Fruit fly (Drosophila melanogaster): Measurements from ENCODE around the gene Ssdp.
A peak's percentile ranks its signal among the peaks of the same experiment; 100 is the strongest.

The Ssdp gene

DNA sequence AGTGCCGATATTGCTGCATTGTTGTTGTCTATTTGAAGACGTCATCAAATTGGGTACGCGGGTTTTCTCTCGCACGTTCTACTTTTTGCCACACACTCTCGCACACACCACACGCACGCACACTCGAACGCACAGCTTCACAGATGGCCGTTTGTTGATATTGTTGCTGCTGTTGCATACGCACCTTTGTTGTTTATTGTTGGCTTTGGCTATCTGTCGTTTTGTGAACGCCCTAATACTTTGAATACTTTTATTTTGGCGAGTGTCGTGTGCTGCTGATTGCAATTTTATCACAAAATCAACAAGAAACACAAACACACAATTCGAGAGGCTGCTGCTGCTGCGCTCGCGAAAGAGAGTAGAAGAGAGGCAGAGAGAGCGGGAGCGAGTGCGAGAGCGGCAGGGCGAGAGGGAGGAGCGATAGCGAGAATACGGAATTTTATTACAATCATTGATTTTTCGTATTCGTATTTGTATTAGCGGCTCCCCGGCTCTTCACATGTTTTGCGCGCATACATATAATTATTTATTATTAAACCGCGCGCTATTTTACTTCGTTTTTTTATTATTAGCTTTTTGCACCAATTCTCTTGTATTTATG lies 777 bp downstream of the Ssdp start (continued):
- TF ChIP-seq CG11456 (GFP tag; IDR thresholded peaks at IDR 0.05) (no peak), eyg (GFP tag; optimal IDR thresholded peaks at IDR 0.05) (peak; percentile 27), ash1 (GFP tag; optimal IDR thresholded peaks at IDR 0.05) (no peak), cato (GFP tag; optimal IDR thresholded peaks at IDR 0.05; ENCODE audit: borderline replicate concordance) (no peak), gro (GFP tag; optimal IDR thresholded peaks at IDR 0.05) (no peak), tio (GFP tag; optimal IDR thresholded peaks at IDR 0.05) (no peak), Trl (optimal IDR thresholded peaks at IDR 0.05) (peak; percentile 99 to 100), Trl (GFP tag; optimal IDR thresholded peaks at IDR 0.05) (peak; percentile 85), Optix (GFP tag; IDR thresholded peaks at IDR 0.05) (no peak), CG12299 (tag; optimal IDR thresholded peaks at IDR 0.05) (peak; percentile 64), CG11504 (tag; optimal IDR thresholded peaks at IDR 0.05) (peak; percentile 26), B-H2 (GFP tag; optimal IDR thresholded peaks at IDR 0.05) (peak; percentile 23), C15 (GFP tag; IDR thresholded peaks at IDR 0.05) (no peak), CG11723 (GFP tag; optimal IDR thresholded peaks at IDR 0.05) (peak; percentile 62), CG31441 (GFP tag; IDR thresholded peaks at IDR 0.05) (no peak), bowl (GFP tag; IDR thresholded peaks at IDR 0.05) (no peak), CG10565 (GFP tag; optimal IDR thresholded peaks at IDR 0.05) (no peak), CG12942 (GFP tag; optimal IDR thresholded peaks at IDR 0.05) (peak; percentile 34), CG4282 (GFP tag; optimal IDR thresholded peaks at IDR 0.05) (no peak), CG4328 (GFP tag; optimal IDR thresholded peaks at IDR 0.05) (peak; percentile 57), Xbp1 (GFP tag; optimal IDR thresholded peaks at IDR 0.05) (no peak), klu (GFP tag; IDR thresholded peaks at IDR 0.05) (no peak), zfh1 (GFP tag; IDR thresholded peaks at IDR 0.05) (no peak), HmgD (GFP tag; optimal IDR thresholded peaks at IDR 0.05) (no peak), Stat92E (GFP tag; optimal IDR thresholded peaks at IDR 0.05) (peak in 1 of 3 experiments; percentile 13), CG31224 (GFP tag; IDR thresholded peaks at IDR 0.05) (no peak), CG14014 (GFP tag; IDR thresholded peaks at IDR 0.05) (no peak)

DNA sequence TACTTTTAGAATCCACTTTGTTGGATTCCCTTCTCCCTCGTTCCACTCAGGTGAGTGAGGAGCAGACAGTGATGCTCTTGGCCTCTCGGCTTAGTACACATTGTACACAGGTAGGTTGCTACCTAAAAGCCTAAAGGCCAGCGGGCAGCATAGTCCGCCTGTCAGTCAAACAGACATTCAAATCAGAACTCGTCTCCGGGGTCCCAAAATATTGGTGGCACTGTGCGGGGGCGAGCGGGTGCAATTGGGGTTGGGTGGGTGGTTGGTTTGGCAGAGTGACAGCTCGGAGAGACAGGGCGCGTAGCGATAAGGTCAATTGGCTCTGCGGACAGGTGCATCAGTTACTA lies 1.6 kb downstream of the Ssdp start:
- no peak for TF ChIP-seq CG13296 (GFP tag; optimal IDR thresholded peaks at IDR 0.05)
- no peak for TF ChIP-seq chinmo (GFP tag; IDR thresholded peaks at IDR 0.05; ENCODE audit: partially characterized antibody)
- no peak for TF ChIP-seq CG16813 (GFP tag; IDR thresholded peaks at IDR 0.05; ENCODE audit: partially characterized antibody)
- no peak for TF ChIP-seq CG8290 (GFP tag; optimal IDR thresholded peaks at IDR 0.05)
- TF ChIP-seq CG8290 (tag; optimal IDR thresholded peaks at IDR 0.05), result peak in 1 of 2 experiments; percentile 44
- no peak for TF ChIP-seq gt (GFP tag; IDR thresholded peaks at IDR 0.05)
- TF ChIP-seq CG13775 (GFP tag; optimal IDR thresholded peaks at IDR 0.05), result no peak
- no peak for TF ChIP-seq vvl (GFP tag; IDR thresholded peaks at IDR 0.05)
- TF ChIP-seq zfh2 (GFP tag; optimal IDR thresholded peaks at IDR 0.05), result no peak
- TF ChIP-seq CG4617 (GFP tag; optimal IDR thresholded peaks at IDR 0.05; ENCODE audit: borderline replicate concordance), result no peak
- TF ChIP-seq CG33557 (GFP tag; optimal IDR thresholded peaks at IDR 0.05), result no peak
- TF ChIP-seq CG3163 (GFP tag; optimal IDR thresholded peaks at IDR 0.05), result no peak
- TF ChIP-seq cad (GFP tag; optimal IDR thresholded peaks at IDR 0.05), result no peak
- peak; percentile 19 for TF ChIP-seq Ets65A (GFP tag)
- TF ChIP-seq org-1 (GFP tag; optimal IDR thresholded peaks at IDR 0.05), result no peak
- no peak for TF ChIP-seq CTCF (GFP tag; optimal IDR thresholded peaks at IDR 0.05)
- no peak for TF ChIP-seq peb (GFP tag; IDR thresholded peaks at IDR 0.05)
- no peak for TF ChIP-seq HLH4C (GFP tag; IDR thresholded peaks at IDR 0.05; ENCODE audit: partially characterized antibody)
- TF ChIP-seq lmd (GFP tag; IDR thresholded peaks at IDR 0.05), result no peak
- TF ChIP-seq bigmax (GFP tag; optimal IDR thresholded peaks at IDR 0.05), result no peak
- TF ChIP-seq ind (GFP tag; optimal IDR thresholded peaks at IDR 0.05), result no peak
- TF ChIP-seq Nf-YC (tag; optimal IDR thresholded peaks at IDR 0.05), result no peak
- TF ChIP-seq Poxn (GFP tag; IDR thresholded peaks at IDR 0.05), result no peak
- TF ChIP-seq CG3995 (GFP tag; optimal IDR thresholded peaks at IDR 0.05), result no peak
- no peak for TF ChIP-seq crol (GFP tag; IDR thresholded peaks at IDR 0.05)
- TF ChIP-seq CG4424 (GFP tag; optimal IDR thresholded peaks at IDR 0.05), result no peak
- peak; percentile 48 for TF ChIP-seq Med (GFP tag)
- TF ChIP-seq z (GFP tag; IDR thresholded peaks at IDR 0.05), result no peak

All from whole organism, embryonic.